Worm (Caenorhabditis elegans) whole organism, mixed stage, embryonic: Measurements from ENCODE around the gene sri-62.

ENCODE experiments used
- M03D4.4 ChIP-seq: sonication (generic microtip); optimal IDR thresholded peaks from 2 replicates; lab custom pipeline; 2017; ENCODE audit warnings: mild to moderate bottlenecking, missing genetic modification characterization, missing compliant biosample characterization
- bed-3 ChIP-seq: fragments of 200-800 bp; sonication (Bioruptor generic); optimal IDR thresholded peaks from 3 replicates; lab custom pipeline; 2018; ENCODE audit warnings: mild to moderate bottlenecking, missing genetic modification characterization, moderate library complexity, missing compliant biosample characterization
- blmp-1 ChIP-seq: fragments of 150-350 bp; optimal IDR thresholded peaks from 2 replicates; lab custom pipeline; 2014; ENCODE audit warnings: missing biosample characterization, missing genetic modification characterization
- ceh-39 ChIP-seq: fragments of 150-350 bp; optimal IDR thresholded peaks from 2 replicates; lab custom pipeline; 2014; ENCODE audit warnings: missing biosample characterization, missing genetic modification characterization
- ceh-83 ChIP-seq: fragments of 200-800 bp; sonication (Bioruptor generic); optimal IDR thresholded peaks from 2 replicates; lab custom pipeline; 2018; ENCODE audit warnings: mild to moderate bottlenecking, missing genetic modification characterization, missing compliant biosample characterization
- ces-1 ChIP-seq: fragments of 150-350 bp; optimal IDR thresholded peaks from 2 replicates; lab custom pipeline; 2014; ENCODE audit warnings: missing biosample characterization, missing genetic modification reagents, missing genetic modification characterization
- cnd-1 ChIP-seq: fragments of 200-800 bp; sonication (Bioruptor generic); optimal IDR thresholded peaks from 2 replicates; lab custom pipeline; 2018; ENCODE audit warnings: mild to moderate bottlenecking, missing genetic modification characterization, missing compliant biosample characterization
- drap-1 ChIP-seq: fragments of 200-800 bp; sonication (Bioruptor generic); optimal IDR thresholded peaks from 3 replicates; lab custom pipeline; 2018; ENCODE audit warnings: mild to moderate bottlenecking, missing genetic modification characterization, missing compliant biosample characterization
- elt-1 ChIP-seq: sonication (generic microtip); optimal IDR thresholded peaks from 2 replicates; lab custom pipeline; 2017; ENCODE audit warnings: missing genetic modification characterization, mild to moderate bottlenecking, missing compliant biosample characterization, antibody characterized with exemption, moderate library complexity, borderline replicate concordance; ENCODE audit not compliant: insufficient read depth
- flh-1 ChIP-seq: fragments of 200-800 bp; sonication (Bioruptor generic); optimal IDR thresholded peaks from 2 replicates; lab custom pipeline; 2018; ENCODE audit warnings: mild to moderate bottlenecking, missing genetic modification characterization, moderate library complexity, missing compliant biosample characterization
- hlh-1 ChIP-seq: fragments of 150-350 bp; optimal IDR thresholded peaks from 2 replicates; lab custom pipeline; 2014; ENCODE audit warnings: missing biosample characterization, missing genetic modification reagents, missing genetic modification characterization
- lin-13 ChIP-seq: fragments of 150-350 bp; optimal IDR thresholded peaks from 2 replicates; lab custom pipeline; 2014; ENCODE audit warnings: missing biosample characterization, missing genetic modification characterization
- lin-32 ChIP-seq: fragments of 200-800 bp; sonication (Bioruptor generic); optimal IDR thresholded peaks from 2 replicates; lab custom pipeline; 2018; ENCODE audit warnings: mild to moderate bottlenecking, missing genetic modification characterization, missing compliant biosample characterization
- lsy-2 ChIP-seq: fragments of 150-350 bp; optimal IDR thresholded peaks from 2 replicates; lab custom pipeline; 2014; ENCODE audit warnings: missing biosample characterization, missing genetic modification characterization
- mab-5 ChIP-seq: fragments of 150-350 bp; optimal IDR thresholded peaks from 2 replicates; lab custom pipeline; 2014; ENCODE audit warnings: missing biosample characterization, missing genetic modification characterization
- nhr-2 ChIP-seq: fragments of 150-350 bp; optimal IDR thresholded peaks from 2 replicates; lab custom pipeline; 2014; ENCODE audit warnings: missing biosample characterization, missing genetic modification characterization
- nhr-237 ChIP-seq: fragments of 150-350 bp; optimal IDR thresholded peaks from 2 replicates; lab custom pipeline; 2014; ENCODE audit warnings: missing biosample characterization, missing genetic modification characterization
- nhr-76 ChIP-seq: sonication (generic microtip); optimal IDR thresholded peaks from 2 replicates; lab custom pipeline; 2017; ENCODE audit warnings: missing biosample characterization, missing genetic modification characterization
- pha-4 ChIP-seq: fragments of 150-350 bp; optimal IDR thresholded peaks from 2 replicates; lab custom pipeline; 2018; ENCODE audit warnings: missing biosample characterization, missing genetic modification reagents, missing genetic modification characterization
- snpc-4 ChIP-seq: fragments of 150-350 bp; optimal IDR thresholded peaks from 2 replicates; lab custom pipeline; 2014; ENCODE audit warnings: missing biosample characterization, missing genetic modification characterization
- sptf-1 ChIP-seq: sonication (generic microtip); optimal IDR thresholded peaks from 2 replicates; lab custom pipeline; 2017; ENCODE audit warnings: mild to moderate bottlenecking, missing genetic modification characterization, moderate library complexity, missing compliant biosample characterization
- tbx-8 ChIP-seq: fragments of 200-800 bp; sonication (Bioruptor generic); optimal IDR thresholded peaks from 2 replicates; lab custom pipeline; 2018; ENCODE audit warnings: mild to moderate bottlenecking, missing genetic modification characterization, moderate library complexity, missing compliant biosample characterization
- unc-120 ChIP-seq: sonication (generic microtip); optimal IDR thresholded peaks from 2 replicates; lab custom pipeline; 2017; ENCODE audit warnings: missing genetic modification characterization, missing compliant biosample characterization; ENCODE audit not compliant: poor library complexity, severe bottlenecking
- unc-39 ChIP-seq: fragments of 150-350 bp; optimal IDR thresholded peaks from 2 replicates; lab custom pipeline; 2014; ENCODE audit warnings: missing biosample characterization, missing genetic modification characterization
- unc-62 ChIP-seq: fragments of 150-350 bp; optimal IDR thresholded peaks from 2 replicates; lab custom pipeline; 2014; ENCODE audit warnings: missing biosample characterization, missing genetic modification reagents, missing genetic modification characterization
- zip-8 ChIP-seq: fragments of 150-350 bp; optimal IDR thresholded peaks from 2 replicates; lab custom pipeline; 2014; ENCODE audit warnings: missing biosample characterization, missing genetic modification characterization
- ztf-11 ChIP-seq: fragments of 150-350 bp; optimal IDR thresholded peaks from 2 replicates; lab custom pipeline; 2014; ENCODE audit warnings: missing biosample characterization, missing genetic modification characterization

Gene sri-62

ce11 chrII:2717335-2717734 is 19.1 kb upstream of the sri-62 start, which contains the start of gene T05A8.3:
TSS of gene T05A8.3 (minus strand) at chrII:2717435.
- TF ChIP-seq tbx-8 (GFP tag; lab: Kevin White, UChicago) (no peak), hlh-1 (no peak), nhr-76 (tag; lab: Kevin White, UChicago) (no peak), M03D4.4 (tag; lab: Kevin White, UChicago) (no peak), drap-1 (GFP tag; lab: Kevin White, UChicago) (no peak), lin-13 (tag; lab: Kevin White, UChicago) (no peak), ztf-11 (tag; lab: Kevin White, UChicago) (no peak), unc-120 (tag; lab: Kevin White, UChicago) (no peak), snpc-4 (tag; lab: Kevin White, UChicago) (no peak), unc-62 (GFP tag; lab: Kevin White, UChicago) (no peak), ces-1 (GFP tag; lab: Kevin White, UChicago) (no peak), mab-5 (tag; lab: Kevin White, UChicago) (no peak), pha-4 (tag; lab: Kevin White, UChicago) (no peak), ceh-83 (GFP tag; lab: Kevin White, UChicago) (no peak), zip-8 (tag; lab: Kevin White, UChicago) (no peak)
- TF ChIP-seq, all 35 proteins: peak for 0

- TF ChIP-seq drap-1 (GFP tag; lab: Kevin White, UChicago) = no peak
- no peak for TF ChIP-seq flh-1 (GFP tag; lab: Kevin White, UChicago)
- no peak for TF ChIP-seq unc-120 (tag; lab: Kevin White, UChicago)
- no peak for TF ChIP-seq nhr-76 (tag; lab: Kevin White, UChicago)
- no peak for TF ChIP-seq unc-39 (tag; lab: Kevin White, UChicago)
- no peak for TF ChIP-seq elt-1
- no peak for TF ChIP-seq tbx-8 (GFP tag; lab: Kevin White, UChicago)
- TF ChIP-seq cnd-1 (tag; lab: Kevin White, UChicago) = no peak
- no peak for TF ChIP-seq blmp-1 (tag; lab: Kevin White, UChicago)
- TF ChIP-seq nhr-2 (tag; lab: Kevin White, UChicago) = no peak
- no peak for TF ChIP-seq nhr-237
- TF ChIP-seq M03D4.4 (tag; lab: Kevin White, UChicago) = no peak
- no peak for TF ChIP-seq lin-32 (GFP tag; lab: Kevin White, UChicago)
- TF ChIP-seq ceh-39 = no peak
Measured at ce11 chrII:2710919-2711318, 12.6 kb upstream of the sri-62 start, which contains the start of gene T05A8.2. TSS of gene T05A8.2 (minus strand) at chrII:2711019.

ce11 chrII:2709942-2710341 is 11.7 kb upstream of the sri-62 start, which contains the start of gene T05A8.1:
TSS of gene T05A8.1 (minus strand) at chrII:2710042.
- TF ChIP-seq nhr-2 (tag; lab: Kevin White, UChicago) (no peak), pha-4 (tag; lab: Kevin White, UChicago) (no peak), cnd-1 (tag; lab: Kevin White, UChicago) (no peak), lsy-2 (tag; lab: Kevin White, UChicago) (no peak), ces-1 (GFP tag; lab: Kevin White, UChicago) (no peak), lin-32 (GFP tag; lab: Kevin White, UChicago) (no peak), bed-3 (GFP tag; lab: Kevin White, UChicago) (no peak), unc-62 (GFP tag; lab: Kevin White, UChicago) (no peak), hlh-1 (no peak)

- no peak for TF ChIP-seq unc-62 (GFP tag; lab: Kevin White, UChicago)
- no peak for TF ChIP-seq unc-120 (tag; lab: Kevin White, UChicago)
- TF ChIP-seq unc-39 (tag; lab: Kevin White, UChicago) = no peak
- no peak for TF ChIP-seq ceh-39
- no peak for TF ChIP-seq drap-1 (GFP tag; lab: Kevin White, UChicago)
- TF ChIP-seq lsy-2 (tag; lab: Kevin White, UChicago) = no peak
- TF ChIP-seq lin-32 (GFP tag; lab: Kevin White, UChicago) = no peak
Measured at ce11 chrII:2707872-2708271, 9.6 kb upstream of the sri-62 start, which contains the start of gene Y47G7B.2. TSS of gene Y47G7B.2 (minus strand) at chrII:2708014.

ce11 chrII:2705200-2705599 is 6.9 kb upstream of the sri-62 start, which contains the start of gene srh-128:
TSS of gene srh-128 (minus strand) at chrII:2705300.
- TF ChIP-seq sptf-1 (no peak), nhr-2 (tag; lab: Kevin White, UChicago) (no peak)

ce11 chrII:2702757-2703156 is 4.5 kb upstream of the sri-62 start, which contains the start of gene sri-60:
TSS of gene sri-60 (minus strand) at chrII:2702857.
- no peak for TF ChIP-seq ceh-83 (GFP tag; lab: Kevin White, UChicago)
- no peak for TF ChIP-seq nhr-2 (tag; lab: Kevin White, UChicago)
- no peak for TF ChIP-seq lin-13 (tag; lab: Kevin White, UChicago)
- TF ChIP-seq ztf-11 (tag; lab: Kevin White, UChicago) = no peak
- TF ChIP-seq, all 35 proteins: peak for 0
